Worm (Caenorhabditis elegans): Measurements from ENCODE around the gene D2023.4.

DNA sequence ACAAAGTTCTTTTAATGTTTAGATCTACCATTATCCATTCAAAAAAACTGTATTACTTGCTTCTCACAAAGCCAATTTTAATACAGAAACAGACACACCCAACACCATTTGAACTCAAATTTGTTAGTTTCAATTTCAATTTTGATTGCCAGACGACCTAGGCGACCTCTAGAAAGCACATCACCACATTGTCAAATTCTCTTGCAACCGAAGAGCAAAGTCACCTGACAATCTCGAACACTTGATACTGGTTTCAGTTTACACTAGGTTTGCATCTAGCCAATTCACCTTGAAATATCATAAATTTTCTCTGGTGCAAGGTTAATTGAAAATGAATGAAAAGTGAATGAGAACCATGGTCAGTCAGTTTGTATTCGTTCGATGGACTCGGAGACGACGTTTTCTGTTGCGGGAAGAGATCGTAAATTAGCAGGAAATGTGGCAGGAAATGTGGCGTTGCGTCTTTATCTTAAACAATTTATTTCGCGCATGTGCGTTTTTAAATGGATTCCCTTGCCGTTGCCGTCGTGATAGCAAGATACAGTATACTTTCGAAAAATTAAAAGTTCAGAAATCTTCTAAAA lies 28.2 kb downstream of the D2023.4 start:
- TF ChIP-seq ama-1 (optimal IDR thresholded peaks at IDR 0.05) (no peak), ama-1 (GFP tag; optimal IDR thresholded peaks at IDR 0.05) (no peak), ceh-27 (GFP tag; optimal IDR thresholded peaks at IDR 0.05) (no peak), ceh-58 (GFP tag; IDR thresholded peaks at IDR 0.05) (no peak)

All from whole organism, young adult.